Worm (Caenorhabditis elegans) whole organism, L2 larva: Measurements from ENCODE around the gene F02D8.9.

Source experiments
- alr-1 ChIP-seq: fragments of 150-350 bp; optimal IDR thresholded peaks from 2 replicates; lab custom pipeline; 2014; ENCODE audit warnings: missing biosample characterization, missing genetic modification characterization
- nhr-23 ChIP-seq: fragments of 150-350 bp; optimal IDR thresholded peaks from 2 replicates; lab custom pipeline; 2014; ENCODE audit warnings: missing biosample characterization, missing genetic modification reagents, missing genetic modification characterization

- TF ChIP-seq alr-1 (tag; lab: Kevin White, UChicago), result no peak
- no peak for TF ChIP-seq nhr-23
Observed at ce11 chrV:14948566-14948965, 7.0 kb downstream of the F02D8.9 start.
